Fruit fly (Drosophila melanogaster): ENCODE measurements around the gene tos.
A peak's percentile ranks its signal among the peaks of the same experiment; 100 is the strongest.

The tos gene

dm6 chr2L:18705617-18706046 is 23.8 kb upstream of the tos start, which contains the start of gene Jwa (continued):
- peak; percentile 84 for TF ChIP-seq CG17361 (GFP tag; IDR thresholded peaks at IDR 0.05)
- TF ChIP-seq otp (GFP tag; IDR thresholded peaks at IDR 0.05): peak; percentile 96
- TF ChIP-seq gt (GFP tag; IDR thresholded peaks at IDR 0.05): 0 out of 2 replicates have a peak, but pooled peaks have one; percentile 49
- TF ChIP-seq Ets97D (GFP tag; optimal IDR thresholded peaks at IDR 0.05): peak; percentile 77
- peak; percentile 79 for TF ChIP-seq CG18619 (GFP tag; optimal IDR thresholded peaks at IDR 0.05)
- TF ChIP-seq Doc3 (GFP tag; IDR thresholded peaks at IDR 0.05; ENCODE audit: partially characterized antibody): peak; percentile 100
- peak; percentile 88 for TF ChIP-seq CG14441 (GFP tag; IDR thresholded peaks at IDR 0.05)
- peak; percentile 79 for TF ChIP-seq trem (tag; optimal IDR thresholded peaks at IDR 0.05)
- peak; percentile 68 for TF ChIP-seq CG8388 (GFP tag; optimal IDR thresholded peaks at IDR 0.05)
- peak; percentile 89 for TF ChIP-seq CG7839 (tag; optimal IDR thresholded peaks at IDR 0.05)
- TF ChIP-seq eve (GFP tag; optimal IDR thresholded peaks at IDR 0.05): no peak
- TF ChIP-seq CG13894 (tag; optimal IDR thresholded peaks at IDR 0.05): peak; percentile 85
- peak; percentile 84 for TF ChIP-seq CG3838 (GFP tag; optimal IDR thresholded peaks at IDR 0.05)
- peak; percentile 91 for TF ChIP-seq tgo (GFP tag; IDR thresholded peaks at IDR 0.05)
- peak; percentile 92 for TF ChIP-seq CG32532 (GFP tag; IDR thresholded peaks at IDR 0.05)
- peak; percentile 87 for TF ChIP-seq phol (tag; optimal IDR thresholded peaks at IDR 0.05)
- peak; percentile 96 for TF ChIP-seq CG6272 (GFP tag; IDR thresholded peaks at IDR 0.05)
- TF ChIP-seq Hr78 (GFP tag; optimal IDR thresholded peaks at IDR 0.05): no peak
- TF ChIP-seq ind (GFP tag; optimal IDR thresholded peaks at IDR 0.05): peak; percentile 90
- no peak for TF ChIP-seq abd-A (tag; optimal IDR thresholded peaks at IDR 0.05)
- TF ChIP-seq ab (GFP tag; optimal IDR thresholded peaks at IDR 0.05): peak; percentile 80
- peak; percentile 96 for TF ChIP-seq al (GFP tag; IDR thresholded peaks at IDR 0.05)
- TF ChIP-seq CG4617 (GFP tag; optimal IDR thresholded peaks at IDR 0.05; ENCODE audit: borderline replicate concordance): peak; percentile 97
- peak; percentile 59 for TF ChIP-seq ftz-f1 (GFP tag; optimal IDR thresholded peaks at IDR 0.05)
- peak; percentile 79 for TF ChIP-seq CG11398 (GFP tag; optimal IDR thresholded peaks at IDR 0.05)
- TF ChIP-seq ttk (GFP tag; IDR thresholded peaks at IDR 0.05): peak; percentile 86
- no peak for TF ChIP-seq sc (optimal IDR thresholded peaks at IDR 0.05)
- TF ChIP-seq sc (GFP tag; optimal IDR thresholded peaks at IDR 0.05): peak; percentile 86
- peak; percentile 65 for TF ChIP-seq CG6854 (GFP tag; optimal IDR thresholded peaks at IDR 0.05)
- peak; percentile 59 for TF ChIP-seq D19A (tag; optimal IDR thresholded peaks at IDR 0.05)

DNA sequence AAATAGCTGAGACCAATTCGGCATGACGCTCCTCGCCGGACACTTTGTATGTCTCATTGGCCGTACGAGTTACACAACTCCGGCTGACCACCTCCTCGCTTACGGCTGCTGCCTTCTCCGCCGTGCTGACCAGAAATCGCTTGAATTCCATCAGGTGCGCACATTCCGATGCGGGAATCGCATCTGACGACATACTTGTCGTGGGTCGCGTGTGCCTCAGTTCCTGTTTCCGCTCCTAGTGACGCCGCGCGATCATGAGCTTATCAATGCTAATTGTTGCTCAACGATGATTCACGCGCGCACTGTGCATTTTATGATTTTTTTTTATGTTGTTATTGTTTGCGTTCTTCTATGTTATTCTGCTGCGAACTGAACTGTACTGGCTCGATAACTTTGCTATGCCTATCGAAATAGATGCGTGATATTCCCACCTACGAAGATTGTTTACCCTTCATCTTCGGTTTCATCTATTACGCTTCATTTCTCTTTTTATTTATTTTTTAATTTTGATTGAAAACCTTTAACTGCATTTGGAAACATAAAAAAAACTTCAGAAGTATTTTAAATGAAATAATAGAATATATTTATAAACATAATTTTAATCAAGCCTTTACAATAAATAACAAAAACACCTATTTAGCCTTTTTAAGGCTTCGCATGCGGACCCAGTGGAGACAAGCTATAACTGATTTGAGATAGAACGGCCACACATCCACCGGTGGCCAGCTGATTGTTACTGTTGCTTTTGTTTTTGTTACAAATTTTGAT is 21.0 kb upstream of the tos start, which contains the start of the genes CG10376 and CG10343:
CG10376 (minus strand) TSS at position 385 of the 768 bp plus-strand sequence.
CG10343 (plus strand) TSS at position 753 of the 768 bp plus-strand sequence.
- TF ChIP-seq Neu2 (GFP tag; optimal IDR thresholded peaks at IDR 0.05; ENCODE audit: borderline replicate concordance): no peak
- peak; percentile 22; the same call in 1 of the 2 replicates for TF ChIP-seq seq (GFP tag; IDR thresholded peaks at IDR 0.05)
- peak; percentile 33 for TF ChIP-seq CG1792 (GFP tag; optimal IDR thresholded peaks at IDR 0.05)
- TF ChIP-seq jumu (GFP tag; optimal IDR thresholded peaks at IDR 0.05): peak; percentile 22
- peak; percentile 81 for TF ChIP-seq CG10366 (GFP tag; IDR thresholded peaks at IDR 0.05)
- peak; percentile 89 for TF ChIP-seq Oli (tag; optimal IDR thresholded peaks at IDR 0.05)
- TF ChIP-seq CG12104 (GFP tag; optimal IDR thresholded peaks at IDR 0.05): peak; percentile 82
- peak; percentile 66 for TF ChIP-seq CG7271 (tag; optimal IDR thresholded peaks at IDR 0.05)
- peak; percentile 58 for TF ChIP-seq ato (GFP tag; IDR thresholded peaks at IDR 0.05; ENCODE audit: partially characterized antibody)
- TF ChIP-seq CG17328 (GFP tag; IDR thresholded peaks at IDR 0.05): peak; percentile 72
- peak; percentile 94 for TF ChIP-seq dmrt11E (tag; optimal IDR thresholded peaks at IDR 0.05)
- peak; percentile 93 for TF ChIP-seq Xbp1 (GFP tag; optimal IDR thresholded peaks at IDR 0.05)
- peak; percentile 59; the same call in 1 of the 2 replicates for TF ChIP-seq bowl (GFP tag; IDR thresholded peaks at IDR 0.05)
- peak; percentile 52 for TF ChIP-seq Antp (GFP tag; optimal IDR thresholded peaks at IDR 0.05)
- TF ChIP-seq CG1024 (GFP tag; IDR thresholded peaks at IDR 0.05): peak; percentile 83
- peak; percentile 95 for TF ChIP-seq CG8924 (tag; optimal IDR thresholded peaks at IDR 0.05)
- peak; percentile 97 for TF ChIP-seq row (GFP tag; IDR thresholded peaks at IDR 0.05)
- no peak for TF ChIP-seq inv (GFP tag; IDR thresholded peaks at IDR 0.05; ENCODE audit: partially characterized antibody)
- peak; percentile 76 for TF ChIP-seq wdn (GFP tag; IDR thresholded peaks at IDR 0.05)
- TF ChIP-seq Dfd (GFP tag; optimal IDR thresholded peaks at IDR 0.05): peak; percentile 21 to 90
- peak; percentile 40 for TF ChIP-seq jing (GFP tag; optimal IDR thresholded peaks at IDR 0.05)

Data from whole organism, embryonic.